Worm (Caenorhabditis elegans) whole organism, L2 larva: ENCODE results near the gene exh-1.

Source experiments
- ama-1 ChIP-seq: fragments of 150-350 bp; optimal IDR thresholded peaks from 2 replicates; lab custom pipeline; 2018; ENCODE audit warnings: inconsistent platforms
- egl-27 ChIP-seq: sonication (generic microtip); optimal IDR thresholded peaks from 3 replicates; lab custom pipeline; 2017; ENCODE audit warnings: missing biosample characterization, missing genetic modification reagents, missing genetic modification characterization
- lin-39 ChIP-seq: fragments of 150-350 bp; optimal IDR thresholded peaks from 2 replicates; lab custom pipeline; 2014; ENCODE audit warnings: missing biosample characterization, missing genetic modification reagents, missing genetic modification characterization
- nhr-237 ChIP-seq: fragments of 150-350 bp; optimal IDR thresholded peaks from 2 replicates; lab custom pipeline; 2014; ENCODE audit warnings: missing biosample characterization, missing genetic modification characterization
- ztf-11 ChIP-seq: sonication (generic microtip); optimal IDR thresholded peaks from 2 replicates; lab custom pipeline; 2017; ENCODE audit warnings: missing biosample characterization, missing genetic modification characterization

DNA sequence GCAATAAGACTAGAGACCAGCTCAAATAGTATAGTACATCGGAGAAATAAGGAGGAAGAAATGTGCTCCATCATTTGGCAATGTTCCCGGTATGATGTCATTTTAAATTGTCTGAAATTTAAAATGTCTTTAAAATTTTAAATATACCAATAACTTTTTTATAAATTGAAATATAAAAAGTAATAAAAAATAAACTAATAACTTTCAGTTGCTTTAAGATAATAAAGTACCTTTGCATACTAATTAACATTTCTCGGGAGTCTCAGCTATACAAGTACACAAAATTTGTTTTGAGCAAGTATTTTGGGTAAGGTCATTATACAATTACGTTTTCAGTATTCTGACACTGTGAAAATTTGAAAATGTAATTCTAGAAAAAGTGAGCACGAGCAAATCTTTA is 5.0 kb upstream of the exh-1 start, which contains the start of gene srab-6:
- TF ChIP-seq ama-1 (lab: Kevin White, UChicago) (no peak), lin-39 (tag; lab: Kevin White, UChicago) (no peak), ztf-11 (no peak), nhr-237 (tag; lab: Kevin White, UChicago) (no peak), egl-27 (tag; lab: Kevin White, UChicago) (no peak)
